Fruit fly (Drosophila melanogaster) whole organism, embryonic: Measurements from ENCODE around the gene osi.

ENCODE experiments used
- Bdp1 ChIP-seq: fragments of 200-800 bp; sonication (Bioruptor generic); optimal IDR thresholded peaks from 3 replicates; lab custom pipeline; 2016; ENCODE audit warnings: missing biosample characterization, missing genetic modification characterization
- CG10321 ChIP-seq: fragments of 200-800 bp; sonication (Bioruptor generic); IDR thresholded peaks from 2 replicates; pipeline ENCODE4 v1.3.6; 2022; ENCODE audit warnings: missing biosample characterization, missing genetic modification characterization
- CG11560 ChIP-seq: fragments of 200-800 bp; sonication (Bioruptor generic); IDR thresholded peaks from 3 replicates; pipeline ENCODE4 v1.3.6; 2022; ENCODE audit warnings: missing biosample characterization, missing genetic modification characterization
- CG15073 ChIP-seq: fragments of 200-800 bp; sonication (Bioruptor generic); optimal IDR thresholded peaks from 2 replicates; lab custom pipeline; 2016; ENCODE audit warnings: missing biosample characterization, missing genetic modification characterization
- CG15601 ChIP-seq: fragments of 200-800 bp; sonication (Bioruptor generic); optimal IDR thresholded peaks from 3 replicates; lab custom pipeline; 2019; ENCODE audit warnings: missing biosample characterization, mild to moderate bottlenecking, missing genetic modification characterization, moderate library complexity
- CG17568 ChIP-seq: fragments of 200-800 bp; sonication (Bioruptor generic); optimal IDR thresholded peaks from 2 replicates; lab custom pipeline; 2018; ENCODE audit warnings: missing biosample characterization, mild to moderate bottlenecking, missing genetic modification characterization, moderate library complexity
- CG30403 ChIP-seq: fragments of 200-800 bp; sonication (Bioruptor generic); optimal IDR thresholded peaks from 3 replicates; lab custom pipeline; 2016; ENCODE audit warnings: missing biosample characterization, missing genetic modification characterization
- CG3065 ChIP-seq: fragments of 200-800 bp; sonication (Bioruptor generic); optimal IDR thresholded peaks from 2 replicates; lab custom pipeline; 2016; ENCODE audit warnings: missing biosample characterization, missing genetic modification characterization
- CG3407 ChIP-seq: fragments of 200-800 bp; sonication (Bioruptor generic); optimal IDR thresholded peaks from 2 replicates; lab custom pipeline; 2018; ENCODE audit warnings: missing biosample characterization, mild to moderate bottlenecking, missing genetic modification characterization
- CG3847 ChIP-seq: fragments of 200-800 bp; sonication (Bioruptor generic); IDR thresholded peaks from 2 replicates; pipeline ENCODE4 v1.3.6; 2022; ENCODE audit warnings: missing biosample characterization, missing genetic modification characterization
- CG4282 ChIP-seq: fragments of 200-800 bp; sonication (Bioruptor generic); optimal IDR thresholded peaks from 2 replicates; lab custom pipeline; 2016; ENCODE audit warnings: missing biosample characterization, missing genetic modification characterization
- CG4617 ChIP-seq: fragments of 200-800 bp; sonication (Bioruptor generic); optimal IDR thresholded peaks from 3 replicates; lab custom pipeline; 2016; ENCODE audit warnings: missing biosample characterization, missing genetic modification characterization, borderline replicate concordance
- CG6175 ChIP-seq: fragments of 200-800 bp; sonication (Bioruptor generic); IDR thresholded peaks from 3 replicates; pipeline ENCODE4 v1.3.6; 2022; ENCODE audit warnings: missing biosample characterization, missing genetic modification characterization
- CG8388 ChIP-seq: fragments of 200-800 bp; sonication (Bioruptor generic); optimal IDR thresholded peaks from 2 replicates; lab custom pipeline; 2019; ENCODE audit warnings: missing biosample characterization, mild to moderate bottlenecking, missing genetic modification characterization, moderate library complexity
- CkIIα-i1 ChIP-seq: fragments of 200-800 bp; sonication (Bioruptor generic); IDR thresholded peaks from 2 replicates; pipeline ENCODE4 v1.3.6; 2022; ENCODE audit warnings: missing biosample characterization, missing genetic modification characterization
- D19A ChIP-seq: fragments of 200-800 bp; optimal IDR thresholded peaks from 3 replicates; lab custom pipeline; 2019; ENCODE audit warnings: missing biosample characterization, mild to moderate bottlenecking, missing genetic modification characterization, moderate library complexity
- D19B ChIP-seq: fragments of 200-800 bp; sonication (Bioruptor generic); optimal IDR thresholded peaks from 2 replicates; lab custom pipeline; 2017; ENCODE audit warnings: missing biosample characterization, mild to moderate bottlenecking, missing genetic modification characterization
- Dbx ChIP-seq: fragments of 200-800 bp; sonication (Bioruptor generic); IDR thresholded peaks from 3 replicates; pipeline ENCODE4 v1.3.6; 2022; ENCODE audit warnings: missing biosample characterization, missing genetic modification characterization
- Deaf1 ChIP-seq: fragments of 200-800 bp; optimal IDR thresholded peaks from 3 replicates; lab custom pipeline; 2019; ENCODE audit warnings: missing biosample characterization, mild to moderate bottlenecking, missing genetic modification characterization, moderate library complexity
- Eip74EF ChIP-seq, 2 experiments: fragments of 200-800 bp in 1 of 2; fragments of >200 bp in 1 of 2; sonication (Bioruptor generic) in 1 of 2; optimal IDR thresholded peaks; 2 replicates each; lab custom pipeline; 2017 to 2019; ENCODE audit warnings: missing biosample characterization in 2 of 2, missing genetic modification characterization in 2 of 2, mild to moderate bottlenecking in 1 of 2, moderate library complexity in 1 of 2
- HLH54F ChIP-seq: fragments of 200-800 bp; sonication (Bioruptor generic); optimal IDR thresholded peaks from 3 replicates; lab custom pipeline; 2016; ENCODE audit warnings: missing biosample characterization, missing genetic modification characterization
- Jarid2 ChIP-seq: fragments of 200-800 bp; sonication (Bioruptor generic); optimal IDR thresholded peaks from 3 replicates; lab custom pipeline; 2017; ENCODE audit warnings: mild to moderate bottlenecking, missing biosample characterization, missing genetic modification reagents, missing genetic modification characterization
- Lhr ChIP-seq: fragments of 200-800 bp; sonication (Bioruptor generic); optimal IDR thresholded peaks from 3 replicates; lab custom pipeline; 2017; ENCODE audit warnings: mild to moderate bottlenecking, missing biosample characterization, missing genetic modification reagents, missing genetic modification characterization
- MBD-R2 ChIP-seq: fragments of 200-800 bp; sonication (Bioruptor generic); IDR thresholded peaks from 2 replicates; pipeline ENCODE4 v1.3.6; 2022; ENCODE audit warnings: missing biosample characterization, missing genetic modification characterization
- NFAT ChIP-seq: fragments of 200-800 bp; sonication (Bioruptor generic); IDR thresholded peaks from 2 replicates; pipeline ENCODE4 v1.3.6; 2022; ENCODE audit warnings: missing biosample characterization, missing genetic modification characterization
- Nf-YC ChIP-seq: fragments of 200-800 bp; optimal IDR thresholded peaks from 3 replicates; lab custom pipeline; 2019; ENCODE audit warnings: missing biosample characterization, mild to moderate bottlenecking, missing genetic modification characterization, moderate library complexity
- Ptx1 ChIP-seq: fragments of 200-800 bp; sonication (Bioruptor generic); IDR thresholded peaks from 2 replicates; pipeline ENCODE4 v1.3.6; 2022; ENCODE audit warnings: missing biosample characterization, missing genetic modification characterization
- Scr ChIP-seq: fragments of 200-800 bp; sonication (Bioruptor generic); IDR thresholded peaks from 2 replicates; pipeline ENCODE4 v1.3.6; 2022; ENCODE audit warnings: missing biosample characterization, missing genetic modification characterization; ENCODE audit not compliant: partially characterized antibody
- Sox102F ChIP-seq: fragments of 200-800 bp; sonication (Bioruptor generic); optimal IDR thresholded peaks from 2 replicates; lab custom pipeline; 2018; ENCODE audit warnings: missing biosample characterization, mild to moderate bottlenecking, missing genetic modification characterization, moderate library complexity
- Sry-δ ChIP-seq: fragments of 200-800 bp; sonication (Bioruptor generic); optimal IDR thresholded peaks from 2 replicates; lab custom pipeline; 2016; ENCODE audit warnings: missing biosample characterization, missing genetic modification characterization
- Stat92E ChIP-seq, 3 experiments: fragments of >200 bp in 2 of 3; fragments of 200-800 bp in 1 of 3; sonication (Bioruptor generic) in 1 of 3; optimal IDR thresholded peaks; 2 replicates each; lab custom pipeline; 2017 to 2019; ENCODE audit warnings: missing biosample characterization in 3 of 3, missing genetic modification characterization in 3 of 3, mild to moderate bottlenecking in 1 of 3, moderate library complexity in 1 of 3
- cas ChIP-seq: fragments of 200-800 bp; sonication (Bioruptor generic); IDR thresholded peaks from 2 replicates; pipeline ENCODE4 v1.3.6; 2022; ENCODE audit warnings: missing biosample characterization, missing genetic modification characterization
- chinmo ChIP-seq: fragments of 200-800 bp; sonication (Bioruptor generic); IDR thresholded peaks from 4 replicates; pipeline ENCODE4 v1.3.6; 2022; ENCODE audit warnings: missing biosample characterization, missing genetic modification characterization; ENCODE audit not compliant: partially characterized antibody
- exex ChIP-seq: fragments of 200-800 bp; sonication (Bioruptor generic); optimal IDR thresholded peaks from 4 replicates; lab custom pipeline; 2018; ENCODE audit warnings: missing biosample characterization, mild to moderate bottlenecking, missing genetic modification characterization, moderate library complexity
- gce ChIP-seq: fragments of 200-800 bp; sonication (Bioruptor generic); IDR thresholded peaks from 3 replicates; pipeline ENCODE4 v1.3.6; 2022; ENCODE audit warnings: missing biosample characterization, missing genetic modification characterization
- gfzf ChIP-seq: fragments of 200-800 bp; sonication (Bioruptor generic); optimal IDR thresholded peaks from 2 replicates; lab custom pipeline; 2016; ENCODE audit warnings: missing biosample characterization, mild to moderate bottlenecking, missing genetic modification characterization, moderate library complexity
- grn ChIP-seq: fragments of 200-800 bp; sonication (Bioruptor generic); optimal IDR thresholded peaks from 3 replicates; lab custom pipeline; 2017; ENCODE audit warnings: missing biosample characterization, missing genetic modification characterization
- gsb ChIP-seq: fragments of 200-800 bp; sonication (Bioruptor generic); IDR thresholded peaks from 2 replicates; pipeline ENCODE4 v1.3.6; 2022; ENCODE audit warnings: missing biosample characterization, missing genetic modification characterization
- hbn ChIP-seq: fragments of 200-800 bp; sonication (Bioruptor generic); IDR thresholded peaks from 2 replicates; pipeline ENCODE4 v1.3.6; 2022; ENCODE audit warnings: missing biosample characterization, missing genetic modification characterization; ENCODE audit not compliant: partially characterized antibody
- lola ChIP-seq, 3 experiments: fragments of >200 bp in 2 of 3; fragments of 200-800 bp in 1 of 3; sonication (Bioruptor generic) in 1 of 3; optimal IDR thresholded peaks; 2 replicates each; lab custom pipeline; 2017 to 2019; ENCODE audit warnings: missing biosample characterization in 3 of 3, missing genetic modification characterization in 3 of 3, mild to moderate bottlenecking in 1 of 3, moderate library complexity in 1 of 3
- mirr ChIP-seq: fragments of 200-800 bp; sonication (Bioruptor generic); optimal IDR thresholded peaks from 3 replicates; lab custom pipeline; 2018; ENCODE audit warnings: missing biosample characterization, mild to moderate bottlenecking, missing genetic modification characterization
- nerfin-1 ChIP-seq: fragments of 200-800 bp; sonication (Bioruptor generic); optimal IDR thresholded peaks from 3 replicates; lab custom pipeline; 2019; ENCODE audit warnings: missing biosample characterization, mild to moderate bottlenecking, missing genetic modification characterization, moderate library complexity
- onecut ChIP-seq: fragments of 200-800 bp; sonication (Bioruptor generic); IDR thresholded peaks from 2 replicates; pipeline ENCODE4 v1.3.6; 2022; ENCODE audit warnings: missing biosample characterization, missing genetic modification characterization
- phol ChIP-seq: fragments of 200-800 bp; sonication (Bioruptor generic); optimal IDR thresholded peaks from 3 replicates; lab custom pipeline; 2018; ENCODE audit warnings: missing biosample characterization, mild to moderate bottlenecking, missing genetic modification characterization, moderate library complexity
- ro ChIP-seq: fragments of 200-800 bp; sonication (Bioruptor generic); IDR thresholded peaks from 2 replicates; pipeline ENCODE4 v1.3.6; 2022; ENCODE audit warnings: missing biosample characterization, missing genetic modification characterization
- run ChIP-seq: fragments of 200-800 bp; sonication (Bioruptor generic); optimal IDR thresholded peaks from 3 replicates; lab custom pipeline; 2018; ENCODE audit warnings: missing biosample characterization, mild to moderate bottlenecking, missing genetic modification characterization
- scrt ChIP-seq: fragments of 200-800 bp; sonication (Bioruptor generic); optimal IDR thresholded peaks from 2 replicates; lab custom pipeline; 2018; ENCODE audit warnings: missing biosample characterization, mild to moderate bottlenecking, missing genetic modification characterization, moderate library complexity
- sens-2 ChIP-seq: fragments of 200-800 bp; sonication (Bioruptor generic); IDR thresholded peaks from 2 replicates; pipeline ENCODE4 v1.3.6; 2022; ENCODE audit warnings: missing biosample characterization, missing genetic modification characterization
- seq ChIP-seq: fragments of 200-800 bp; sonication (Bioruptor generic); IDR thresholded peaks from 2 replicates; pipeline ENCODE4 v1.3.6; 2022; ENCODE audit warnings: missing biosample characterization, missing genetic modification characterization
- unc-4 ChIP-seq: fragments of 200-800 bp; sonication (Bioruptor generic); IDR thresholded peaks from 2 replicates; pipeline ENCODE4 v1.3.6; 2022; ENCODE audit warnings: missing biosample characterization, missing genetic modification characterization; ENCODE audit not compliant: partially characterized antibody

Gene osi

dm6 chr2L:16880930-16881329 lies 6.8 kb downstream of the osi start (continued):
- TF ChIP-seq CG6175 (GFP tag; lab: Robert Waterston, UW) (0 out of 3 replicates have a peak, but pooled peaks have one; percentile 18), CG4617 (GFP tag; lab: Kevin White, UChicago) (no peak), CG3847 (GFP tag; lab: Robert Waterston, UW) (no peak), CG4282 (GFP tag; lab: Kevin White, UChicago) (no peak), scrt (GFP tag; lab: Kevin White, UChicago) (no peak), lola (GFP tag; optimal IDR thresholded peaks at IDR 0.05; lab: Kevin White, UChicago) (no peak), mirr (peak; percentile 25), Lhr (no peak), Scr (peak; percentile 33), grn (GFP tag; lab: Kevin White, UChicago) (no peak), CG30403 (GFP tag; lab: Kevin White, UChicago) (no peak), cas (no peak), CG15073 (GFP tag; lab: Kevin White, UChicago) (no peak), CG3065 (no peak), CG3407 (GFP tag; lab: Kevin White, UChicago) (no peak), Ptx1 (GFP tag; lab: Robert Waterston, UW) (no peak), gsb (GFP tag; lab: Robert Waterston, UW) (peak; percentile 44; the same call in 1 of the 2 replicates), CG17568 (GFP tag; lab: Kevin White, UChicago) (no peak), Bdp1 (GFP tag; lab: Kevin White, UChicago) (no peak), Nf-YC (tag; lab: Kevin White, UChicago) (peak; percentile 30), NFAT (no peak; the same call in 1 of the 2 replicates), CG10321 (GFP tag; lab: Robert Waterston, UW) (no peak), gfzf (GFP tag; lab: Kevin White, UChicago) (no peak), chinmo (GFP tag; lab: Robert Waterston, UW) (peak; percentile 93; the same call in 3 of the 4 replicates), Dbx (0 out of 3 replicates have a peak, but pooled peaks have one; percentile 37), unc-4 (GFP tag; lab: Robert Waterston, UW) (peak; percentile 38; the same call in 1 of the 2 replicates), Sry-δ (GFP tag; lab: Kevin White, UChicago) (no peak), CG8388 (GFP tag; lab: Kevin White, UChicago) (no peak), HLH54F (no peak), hbn (GFP tag; lab: Robert Waterston, UW) (peak; percentile 39; the same call in 1 of the 2 replicates), CkIIα-i1 (no peak), phol (no peak), CG15601 (tag; lab: Kevin White, UChicago) (no peak), Eip74EF (GFP tag; optimal IDR thresholded peaks at IDR 0.05; lab: Kevin White, UChicago) (no peak), ro (GFP tag; lab: Robert Waterston, UW) (no peak), nerfin-1 (tag; lab: Kevin White, UChicago) (no peak), Stat92E (GFP tag; optimal IDR thresholded peaks at IDR 0.05; lab: Kevin White, UChicago) (no peak), seq (GFP tag; lab: Robert Waterston, UW) (no peak; the same call in 1 of the 2 replicates), Deaf1 (tag; lab: Kevin White, UChicago) (peak; percentile 99), Sox102F (no peak), Jarid2 (GFP tag; lab: Kevin White, UChicago) (peak; percentile 93), D19A (tag; lab: Kevin White, UChicago) (no peak), MBD-R2 (GFP tag; lab: Robert Waterston, UW) (no peak), D19B (GFP tag; lab: Kevin White, UChicago) (no peak), run (tag; lab: Kevin White, UChicago) (no peak), CG11560 (no peak), exex (tag; lab: Kevin White, UChicago) (peak; percentile 7), onecut (GFP tag; lab: Robert Waterston, UW) (no peak), sens-2 (no peak), gce (GFP tag; lab: Robert Waterston, UW) (no peak)
